Fruit fly (Drosophila melanogaster): Measurements from ENCODE around the gene Lgr4.

DNA sequence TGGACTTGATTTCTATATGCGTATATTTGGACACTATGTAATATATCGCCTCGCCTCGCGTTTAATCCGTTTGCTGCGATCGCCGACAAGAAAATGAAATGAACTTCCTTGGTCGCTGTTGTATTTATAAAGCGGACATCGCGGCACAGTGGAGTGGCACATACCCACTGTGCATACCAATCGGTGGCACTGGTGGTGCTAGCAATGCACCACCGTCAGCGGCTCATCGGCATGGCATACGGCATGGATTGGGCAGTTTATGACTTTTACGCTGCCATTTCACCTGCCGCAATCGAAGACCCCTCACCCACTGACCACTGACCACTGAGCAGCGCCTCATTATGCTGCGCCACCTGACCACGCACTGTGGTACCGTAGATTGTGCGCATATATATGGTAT, 2.8 kb upstream of the Lgr4 start, which contains the start of gene CG12723:
- TF ChIP-seq Hr96 (GFP tag; optimal IDR thresholded peaks at IDR 0.05) (no peak), CG1620 (GFP tag; optimal IDR thresholded peaks at IDR 0.05) (no peak), CG14711 (tag; optimal IDR thresholded peaks at IDR 0.05) (no peak), cnc (optimal IDR thresholded peaks at IDR 0.05) (no peak), toe (GFP tag; optimal IDR thresholded peaks at IDR 0.05) (no peak)

Data from whole organism, adult.